Fruit fly (Drosophila melanogaster): ENCODE results near the gene CG15478.

CG15478 gene

DNA sequence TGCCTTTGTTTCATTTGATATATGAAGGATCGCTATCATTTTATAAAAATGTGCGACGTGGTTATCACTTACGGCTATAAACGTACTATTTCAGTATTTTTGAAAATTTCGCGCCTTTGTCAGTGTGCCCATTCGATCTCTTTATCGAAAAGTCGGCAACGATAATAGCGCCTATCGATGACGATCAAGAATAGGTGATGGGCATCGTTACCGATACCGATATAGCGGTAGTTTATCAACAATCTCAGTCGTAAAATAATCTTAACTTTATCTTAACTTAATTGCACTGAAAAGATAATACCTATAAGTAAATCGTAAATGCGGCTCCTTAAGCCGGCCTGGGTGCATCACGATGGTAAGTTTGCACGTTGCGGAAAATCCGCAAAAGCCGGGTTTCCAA, 4.2 kb upstream of the CG15478 start, which contains the start of gene Hira (continued):
- no peak for TF ChIP-seq pho (GFP tag; optimal IDR thresholded peaks at IDR 0.05)
- TF ChIP-seq CG5953 (GFP tag; IDR thresholded peaks at IDR 0.05) = no peak
- TF ChIP-seq CG9797 (GFP tag; optimal IDR thresholded peaks at IDR 0.05) = peak; percentile 84
- TF ChIP-seq sc (optimal IDR thresholded peaks at IDR 0.05) = no peak
- no peak for TF ChIP-seq sc (GFP tag; optimal IDR thresholded peaks at IDR 0.05)
- TF ChIP-seq tna (GFP tag; IDR thresholded peaks at IDR 0.05; ENCODE audit: partially characterized antibody) = peak; percentile 92
- TF ChIP-seq Six4 (GFP tag; optimal IDR thresholded peaks at IDR 0.05) = no peak
- TF ChIP-seq CG8281 (tag; optimal IDR thresholded peaks at IDR 0.05) = no peak
- TF ChIP-seq CG12391 (tag; optimal IDR thresholded peaks at IDR 0.05) = peak; percentile 25
- no peak for TF ChIP-seq cato (GFP tag; optimal IDR thresholded peaks at IDR 0.05; ENCODE audit: borderline replicate concordance)
- TF ChIP-seq fd96Cb (tag; optimal IDR thresholded peaks at IDR 0.05) = no peak
- TF ChIP-seq bbx (GFP tag; IDR thresholded peaks at IDR 0.05; ENCODE audit: partially characterized antibody) = peak; percentile 93
- TF ChIP-seq salm (tag; optimal IDR thresholded peaks at IDR 0.05) = no peak
- TF ChIP-seq CG4820 (GFP tag; optimal IDR thresholded peaks at IDR 0.05) = no peak
- no peak for TF ChIP-seq sim (GFP tag; IDR thresholded peaks at IDR 0.05)
- peak; percentile 82 for TF ChIP-seq hbn (GFP tag; IDR thresholded peaks at IDR 0.05; ENCODE audit: partially characterized antibody)
- no peak for TF ChIP-seq br (optimal IDR thresholded peaks at IDR 0.05)
- no peak for TF ChIP-seq Antp (GFP tag; optimal IDR thresholded peaks at IDR 0.05)
- peak; percentile 90 for TF ChIP-seq CG14860 (GFP tag; IDR thresholded peaks at IDR 0.05; ENCODE audit: partially characterized antibody)
- no peak for TF ChIP-seq zfh1 (GFP tag; IDR thresholded peaks at IDR 0.05)
- no peak for TF ChIP-seq pum (GFP tag; optimal IDR thresholded peaks at IDR 0.05)
- peak; percentile 21 for TF ChIP-seq CG12659 (GFP tag; optimal IDR thresholded peaks at IDR 0.05)
- peak; percentile 74 for TF ChIP-seq gfzf (GFP tag; optimal IDR thresholded peaks at IDR 0.05)
- peak; percentile 83 for TF ChIP-seq sna (GFP tag; IDR thresholded peaks at IDR 0.05; ENCODE audit: partially characterized antibody)
- TF ChIP-seq CG17912 (GFP tag; optimal IDR thresholded peaks at IDR 0.05) = no peak
- TF ChIP-seq da (GFP tag; optimal IDR thresholded peaks at IDR 0.05) = no peak
- no peak for TF ChIP-seq CG11085 (GFP tag; IDR thresholded peaks at IDR 0.05)
- peak; percentile 66 for TF ChIP-seq Med (GFP tag)
- TF ChIP-seq her (GFP tag; optimal IDR thresholded peaks at IDR 0.05) = peak; percentile 9
- TF ChIP-seq MESR4 (GFP tag; optimal IDR thresholded peaks at IDR 0.05) = peak; percentile 38
- TF ChIP-seq CG13296 (GFP tag; optimal IDR thresholded peaks at IDR 0.05) = no peak
- TF ChIP-seq CG34376 (GFP tag; optimal IDR thresholded peaks at IDR 0.05) = peak; percentile 65
- no peak for TF ChIP-seq Kr (GFP tag; optimal IDR thresholded peaks at IDR 0.05)
- TF ChIP-seq vnd (GFP tag; IDR thresholded peaks at IDR 0.05; ENCODE audit: partially characterized antibody) = peak; percentile 83
- TF ChIP-seq H15 (GFP tag; IDR thresholded peaks at IDR 0.05) = no peak
- peak; percentile 82 for TF ChIP-seq hb (GFP tag; IDR thresholded peaks at IDR 0.05; ENCODE audit: partially characterized antibody)
- no peak for TF ChIP-seq chm (GFP tag; IDR thresholded peaks at IDR 0.05)
- no peak; the same call in 2 of the 3 replicates for TF ChIP-seq CG34422 (GFP tag; IDR thresholded peaks at IDR 0.05)
- no peak for TF ChIP-seq CG31224 (GFP tag; IDR thresholded peaks at IDR 0.05)
- TF ChIP-seq CG10267 (tag; optimal IDR thresholded peaks at IDR 0.05) = peak; percentile 42
- TF ChIP-seq odd (GFP tag; optimal IDR thresholded peaks at IDR 0.05) = no peak
- TF ChIP-seq CG15011 (GFP tag; optimal IDR thresholded peaks at IDR 0.05) = no peak
- TF ChIP-seq slbo (GFP tag; IDR thresholded peaks at IDR 0.05) = no peak
- no peak for TF ChIP-seq CG8765 (GFP tag; IDR thresholded peaks at IDR 0.05)
- TF ChIP-seq CG4282 (GFP tag; optimal IDR thresholded peaks at IDR 0.05) = no peak
- no peak for TF ChIP-seq CG2875 (GFP tag; optimal IDR thresholded peaks at IDR 0.05)
- no peak for TF ChIP-seq CG18619 (GFP tag; optimal IDR thresholded peaks at IDR 0.05)
- TF ChIP-seq ftz-f1 (GFP tag; optimal IDR thresholded peaks at IDR 0.05) = no peak
- peak; percentile 86 for TF ChIP-seq sens (GFP tag)
- peak; percentile 88 for TF ChIP-seq unc-4 (GFP tag; IDR thresholded peaks at IDR 0.05; ENCODE audit: partially characterized antibody)
- no peak for TF ChIP-seq jing (GFP tag; optimal IDR thresholded peaks at IDR 0.05)
- TF ChIP-seq CHES-1-like (GFP tag; optimal IDR thresholded peaks at IDR 0.05) = no peak

Data from whole organism, embryonic.